Fruit fly (Drosophila melanogaster) whole organism, pupa: ENCODE measurements around the gene aralar1.

Source experiments
- CG10348 ChIP-seq: fragments of 200-800 bp; sonication (Bioruptor generic); IDR thresholded peaks from 2 replicates; pipeline ENCODE4 v1.3.6; 2022; ENCODE audit warnings: missing biosample characterization, missing genetic modification characterization
- CG8159 ChIP-seq: fragments of 200-800 bp; sonication (Bioruptor generic); optimal IDR thresholded peaks from 3 replicates; lab custom pipeline; 2018; ENCODE audit warnings: missing biosample characterization, mild to moderate bottlenecking, missing genetic modification characterization, moderate library complexity
- CG8301 ChIP-seq: fragments of 200-800 bp; sonication (Bioruptor generic); optimal IDR thresholded peaks from 2 replicates; lab custom pipeline; 2018; ENCODE audit warnings: missing biosample characterization, mild to moderate bottlenecking, missing genetic modification characterization
- CG9948 ChIP-seq: fragments of 200-800 bp; sonication (Bioruptor generic); optimal IDR thresholded peaks from 2 replicates; lab custom pipeline; 2018; ENCODE audit warnings: missing biosample characterization, mild to moderate bottlenecking, missing genetic modification characterization, moderate library complexity

DNA sequence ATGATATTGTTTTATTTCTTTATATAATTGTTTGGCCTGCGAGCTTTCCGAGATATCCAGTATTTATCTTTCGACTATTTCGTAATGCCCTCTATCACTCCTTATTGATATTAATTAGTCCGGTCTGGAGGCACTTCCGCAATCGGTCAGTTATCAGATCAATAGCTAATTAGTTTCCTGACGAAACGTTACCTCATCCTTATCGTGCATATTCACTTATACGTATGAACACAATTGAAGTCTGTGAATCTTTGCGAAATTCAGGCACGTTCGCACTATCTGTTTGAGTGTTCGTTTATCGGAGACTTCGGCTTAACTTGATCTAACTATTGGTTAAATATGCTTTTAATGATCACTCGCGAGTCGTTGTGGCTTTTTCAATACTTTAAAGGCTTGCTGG, 2.4 kb downstream of the aralar1 start:
- TF ChIP-seq CG8301 (tag; lab: Kevin White, UChicago) (no peak), CG8159 (tag; lab: Kevin White, UChicago) (no peak), CG10348 (GFP tag; lab: Robert Waterston, UW) (no peak), CG9948 (no peak)
